Worm (Caenorhabditis elegans) whole organism, L2 larva: ENCODE data around the gene trpa-1.

Experiments used
- C34F6.9 ChIP-seq: fragments of 150-350 bp; optimal IDR thresholded peaks from 2 replicates; lab custom pipeline; 2014; ENCODE audit warnings: missing biosample characterization, missing genetic modification characterization
- F13H6.1 ChIP-seq: sonication (generic microtip); optimal IDR thresholded peaks from 2 replicates; lab custom pipeline; 2016; ENCODE audit warnings: missing genetic modification characterization, missing compliant biosample characterization
- R02D3.7 ChIP-seq: fragments of 150-350 bp; optimal IDR thresholded peaks from 2 replicates; lab custom pipeline; 2014; ENCODE audit warnings: missing biosample characterization, missing genetic modification characterization
- Y55F3AM.14 ChIP-seq: fragments of 200-800 bp; sonication (Bioruptor generic); optimal IDR thresholded peaks from 2 replicates; lab custom pipeline; 2018; ENCODE audit warnings: mild to moderate bottlenecking, missing genetic modification characterization, missing compliant biosample characterization
- ZK546.5 ChIP-seq: sonication (generic microtip); optimal IDR thresholded peaks from 2 replicates; lab custom pipeline; 2017; ENCODE audit warnings: missing biosample characterization, missing genetic modification characterization
- aly-2 ChIP-seq: fragments of 150-350 bp; optimal IDR thresholded peaks from 2 replicates; lab custom pipeline; 2014; ENCODE audit warnings: missing biosample characterization, missing genetic modification characterization
- ama-1 ChIP-seq: fragments of 150-350 bp; optimal IDR thresholded peaks from 2 replicates; lab custom pipeline; 2018; ENCODE audit warnings: inconsistent platforms
- blmp-1 ChIP-seq: sonication (generic microtip); optimal IDR thresholded peaks from 2 replicates; lab custom pipeline; 2017; ENCODE audit warnings: missing genetic modification characterization, mild to moderate bottlenecking, missing compliant biosample characterization, antibody characterized with exemption, moderate library complexity; ENCODE audit not compliant: insufficient read depth
- ceh-82 ChIP-seq: fragments of 150-350 bp; optimal IDR thresholded peaks from 2 replicates; lab custom pipeline; 2014; ENCODE audit warnings: missing biosample characterization, missing genetic modification characterization
- crh-2 ChIP-seq: sonication (generic microtip); optimal IDR thresholded peaks from 2 replicates; lab custom pipeline; 2017; ENCODE audit warnings: missing biosample characterization, missing genetic modification characterization
- dmd-4 ChIP-seq: sonication (generic microtip); optimal IDR thresholded peaks from 2 replicates; lab custom pipeline; 2017; ENCODE audit warnings: missing biosample characterization, missing genetic modification characterization
- fos-1 ChIP-seq: fragments of 150-350 bp; optimal IDR thresholded peaks from 2 replicates; lab custom pipeline; 2014; ENCODE audit warnings: missing biosample characterization, missing genetic modification characterization
- gmeb-1 ChIP-seq: fragments of 150-350 bp; optimal IDR thresholded peaks from 2 replicates; lab custom pipeline; 2014; ENCODE audit warnings: missing biosample characterization, missing genetic modification characterization
- lin-11 ChIP-seq: fragments of 150-350 bp; sonication (generic microtip); optimal IDR thresholded peaks from 2 replicates; lab custom pipeline; 2014; ENCODE audit warnings: missing biosample characterization, missing genetic modification characterization, inconsistent platforms, mixed read lengths
- lin-13 ChIP-seq: fragments of 150-350 bp; optimal IDR thresholded peaks from 2 replicates; lab custom pipeline; 2014; ENCODE audit warnings: missing biosample characterization, missing genetic modification reagents, missing genetic modification characterization
- lin-39 ChIP-seq: fragments of 150-350 bp; optimal IDR thresholded peaks from 2 replicates; lab custom pipeline; 2014; ENCODE audit warnings: missing biosample characterization, missing genetic modification reagents, missing genetic modification characterization
- lsy-2 ChIP-seq, 2 experiments: fragments of 150-350 bp in 1 of 2; sonication (generic microtip) in 1 of 2; optimal IDR thresholded peaks; 2 replicates each; lab custom pipeline; 2014 to 2017; ENCODE audit warnings: missing biosample characterization in 2 of 2, missing genetic modification characterization in 2 of 2
- mab-5 ChIP-seq: fragments of 150-350 bp; optimal IDR thresholded peaks from 2 replicates; lab custom pipeline; 2014; ENCODE audit warnings: missing biosample characterization, missing genetic modification characterization
- mbf-1 ChIP-seq: sonication (generic microtip); optimal IDR thresholded peaks from 2 replicates; lab custom pipeline; 2017; ENCODE audit warnings: missing biosample characterization, missing genetic modification characterization
- mdl-1 ChIP-seq, 2 experiments: fragments of 150-350 bp in 1 of 2; sonication (generic microtip) in 1 of 2; optimal IDR thresholded peaks; 2 replicates each; lab custom pipeline; 2017; ENCODE audit warnings: missing biosample characterization in 2 of 2, missing genetic modification characterization in 2 of 2
- nhr-10 ChIP-seq: sonication (generic microtip); optimal IDR thresholded peaks from 2 replicates; lab custom pipeline; 2017; ENCODE audit warnings: missing biosample characterization, missing genetic modification characterization
- nhr-11 ChIP-seq: fragments of 150-350 bp; optimal IDR thresholded peaks from 2 replicates; lab custom pipeline; 2014; ENCODE audit warnings: missing biosample characterization, missing genetic modification characterization
- nhr-129 ChIP-seq: fragments of 150-350 bp; optimal IDR thresholded peaks from 2 replicates; lab custom pipeline; 2014; ENCODE audit warnings: missing biosample characterization, missing genetic modification characterization
- nhr-21 ChIP-seq: fragments of 150-350 bp; optimal IDR thresholded peaks from 2 replicates; lab custom pipeline; 2014; ENCODE audit warnings: missing biosample characterization, missing genetic modification characterization
- nhr-23 ChIP-seq: fragments of 150-350 bp; optimal IDR thresholded peaks from 2 replicates; lab custom pipeline; 2014; ENCODE audit warnings: missing biosample characterization, missing genetic modification reagents, missing genetic modification characterization
- nhr-237 ChIP-seq: fragments of 150-350 bp; optimal IDR thresholded peaks from 2 replicates; lab custom pipeline; 2014; ENCODE audit warnings: missing biosample characterization, missing genetic modification characterization
- nhr-25 ChIP-seq: fragments of 150-350 bp; sonication (generic microtip); optimal IDR thresholded peaks from 3 replicates; lab custom pipeline; 2014; ENCODE audit warnings: missing biosample characterization, missing genetic modification characterization
- nhr-6 ChIP-seq: fragments of 150-350 bp; optimal IDR thresholded peaks from 2 replicates; lab custom pipeline; 2014; ENCODE audit warnings: missing biosample characterization, missing genetic modification characterization
- peb-1 ChIP-seq: fragments of 150-350 bp; optimal IDR thresholded peaks from 2 replicates; lab custom pipeline; 2014; ENCODE audit warnings: missing biosample characterization, missing genetic modification characterization
- sem-4 ChIP-seq: fragments of 150-350 bp; optimal IDR thresholded peaks from 2 replicates; lab custom pipeline; 2014; ENCODE audit warnings: missing biosample characterization, missing genetic modification reagents, missing genetic modification characterization
- sma-9 ChIP-seq, 2 experiments: fragments of 150-350 bp in 1 of 2; sonication (generic microtip) in 1 of 2; optimal IDR thresholded peaks; 2 replicates each; lab custom pipeline; 2014 to 2016; ENCODE audit warnings: missing genetic modification characterization in 2 of 2, mild to moderate bottlenecking in 1 of 2, missing biosample characterization in 1 of 2, missing compliant biosample characterization in 1 of 2, missing genetic modification reagents in 1 of 2, moderate library complexity in 1 of 2
- snpc-4 ChIP-seq: fragments of 150-350 bp; optimal IDR thresholded peaks from 2 replicates; lab custom pipeline; 2014; ENCODE audit warnings: missing biosample characterization, missing genetic modification characterization
- unc-55 ChIP-seq: fragments of 150-350 bp; sonication (generic microtip); optimal IDR thresholded peaks from 3 replicates; lab custom pipeline; 2014; ENCODE audit warnings: missing biosample characterization, missing genetic modification reagents, missing genetic modification characterization
- unc-62 ChIP-seq: fragments of 150-350 bp; optimal IDR thresholded peaks from 2 replicates; lab custom pipeline; 2014; ENCODE audit warnings: missing biosample characterization, missing genetic modification reagents, missing genetic modification characterization
- zag-1 ChIP-seq: fragments of 150-350 bp; optimal IDR thresholded peaks from 2 replicates; lab custom pipeline; 2014; ENCODE audit warnings: missing biosample characterization, missing genetic modification characterization
- ztf-1 ChIP-seq: fragments of 200-800 bp; sonication (Bioruptor generic); conservative IDR thresholded peaks from 2 replicates; pipeline ENCODE4 v1.3.6; 2022; ENCODE audit warnings: missing genetic modification characterization, missing compliant biosample characterization
- ztf-11 ChIP-seq: sonication (generic microtip); optimal IDR thresholded peaks from 2 replicates; lab custom pipeline; 2017; ENCODE audit warnings: missing biosample characterization, missing genetic modification characterization
- ztf-4 ChIP-seq: fragments of 150-350 bp; optimal IDR thresholded peaks from 2 replicates; lab custom pipeline; 2014; ENCODE audit warnings: missing biosample characterization, missing genetic modification characterization

Gene trpa-1

ce11 chrIV:11868452-11868851 lies 4.1 kb downstream of the trpa-1 start:
- no peak for TF ChIP-seq blmp-1 (tag; lab: Kevin White, UChicago)
- TF ChIP-seq ZK546.5, result no peak
- no peak for TF ChIP-seq zag-1 (tag; lab: Kevin White, UChicago)
- no peak for TF ChIP-seq peb-1 (tag; lab: Kevin White, UChicago)
- TF ChIP-seq ztf-4 (tag; lab: Kevin White, UChicago), result no peak
- TF ChIP-seq nhr-237 (tag; lab: Kevin White, UChicago), result no peak
- no peak for TF ChIP-seq snpc-4 (tag; lab: Kevin White, UChicago)
- TF ChIP-seq lin-13 (GFP tag; lab: Kevin White, UChicago), result no peak
- TF ChIP-seq Y55F3AM.14 (GFP tag; lab: Kevin White, UChicago), result no peak
- TF ChIP-seq sem-4 (tag; lab: Kevin White, UChicago), result no peak
- TF ChIP-seq nhr-10 (tag; lab: Kevin White, UChicago), result no peak
- no peak for TF ChIP-seq ztf-11 (tag; lab: Kevin White, UChicago)
- TF ChIP-seq R02D3.7 (tag; lab: Kevin White, UChicago), result no peak
- TF ChIP-seq nhr-25, result no peak
- no peak for TF ChIP-seq mab-5 (tag; lab: Kevin White, UChicago)
- no peak for TF ChIP-seq ama-1 (lab: Kevin White, UChicago)

ce11 chrIV:11871083-11871482 lies 6.8 kb downstream of the trpa-1 start:
- TF ChIP-seq ztf-11 (tag; lab: Kevin White, UChicago) (no peak), ceh-82 (tag; lab: Kevin White, UChicago) (no peak), nhr-21 (tag; lab: Kevin White, UChicago) (no peak), fos-1 (tag; lab: Kevin White, UChicago) (peak; percentile 19), unc-62 (GFP tag; lab: Kevin White, UChicago) (no peak), lin-13 (GFP tag; lab: Kevin White, UChicago) (peak; percentile 11), blmp-1 (tag; lab: Kevin White, UChicago) (no peak), mbf-1 (tag; lab: Kevin White, UChicago) (no peak), ZK546.5 (no peak), mdl-1 (tag; optimal IDR thresholded peaks at IDR 0.05; lab: Kevin White, UChicago) (no peak), nhr-10 (tag; lab: Kevin White, UChicago) (no peak), lin-11 (peak; percentile 37), lsy-2 (tag; optimal IDR thresholded peaks at IDR 0.05; lab: Kevin White, UChicago) (peak in 1 of 2 experiments; percentile 61), lin-39 (no peak), ztf-1 (GFP tag; lab: Robert Waterston, UW) (no peak), F13H6.1 (peak; percentile 8), snpc-4 (tag; lab: Kevin White, UChicago) (peak; percentile 4), unc-55 (peak; percentile 50), nhr-129 (peak; percentile 16), zag-1 (tag; lab: Kevin White, UChicago) (peak; percentile 5), Y55F3AM.14 (GFP tag; lab: Kevin White, UChicago) (no peak), C34F6.9 (tag; lab: Kevin White, UChicago) (peak; percentile 65), gmeb-1 (tag; lab: Kevin White, UChicago) (no peak)

- TF ChIP-seq aly-2 (tag; lab: Kevin White, UChicago), result no peak
- TF ChIP-seq gmeb-1 (tag; lab: Kevin White, UChicago), result no peak
- TF ChIP-seq crh-2 (tag; lab: Kevin White, UChicago), result no peak
- no peak for TF ChIP-seq fos-1 (tag; lab: Kevin White, UChicago)
- TF ChIP-seq peb-1 (tag; lab: Kevin White, UChicago), result no peak
- no peak for TF ChIP-seq mdl-1 (tag; optimal IDR thresholded peaks at IDR 0.05; lab: Kevin White, UChicago)
- no peak for TF ChIP-seq nhr-25
- no peak for TF ChIP-seq nhr-6 (tag; lab: Kevin White, UChicago)
- TF ChIP-seq F13H6.1, result no peak
- no peak for TF ChIP-seq nhr-23 (tag; lab: Kevin White, UChicago)
- TF ChIP-seq lin-13 (GFP tag; lab: Kevin White, UChicago), result no peak
- TF ChIP-seq blmp-1 (tag; lab: Kevin White, UChicago), result no peak
- no peak for TF ChIP-seq dmd-4
- no peak for TF ChIP-seq nhr-10 (tag; lab: Kevin White, UChicago)
Measured at ce11 chrIV:11871898-11872297, 7.6 kb downstream of the trpa-1 start.

ce11 chrIV:11877674-11878073 lies 13.3 kb downstream of the trpa-1 start, which contains the start of gene pph-2:
TSS of gene pph-2 (minus strand) at chrIV:11877774.
- TF ChIP-seq unc-55 (no peak), nhr-129 (no peak), ztf-4 (tag; lab: Kevin White, UChicago) (no peak), crh-2 (tag; lab: Kevin White, UChicago) (no peak), mbf-1 (tag; lab: Kevin White, UChicago) (no peak), fos-1 (tag; lab: Kevin White, UChicago) (no peak), lin-13 (GFP tag; lab: Kevin White, UChicago) (no peak), sma-9 (GFP tag; optimal IDR thresholded peaks at IDR 0.05; lab: Kevin White, UChicago) (no peak), sma-9 (tag; optimal IDR thresholded peaks at IDR 0.05; lab: Kevin White, UChicago) (no peak), nhr-11 (tag; lab: Kevin White, UChicago) (no peak), lin-11 (no peak)
